Worm (Caenorhabditis elegans): ENCODE results near the gene aakg-5.
"Not testable (repeated sequence)": the region's sequence is repeated elsewhere in the genome, so short reads cannot be mapped to it uniquely, and the experiment has no call there.

The aakg-5 gene

DNA sequence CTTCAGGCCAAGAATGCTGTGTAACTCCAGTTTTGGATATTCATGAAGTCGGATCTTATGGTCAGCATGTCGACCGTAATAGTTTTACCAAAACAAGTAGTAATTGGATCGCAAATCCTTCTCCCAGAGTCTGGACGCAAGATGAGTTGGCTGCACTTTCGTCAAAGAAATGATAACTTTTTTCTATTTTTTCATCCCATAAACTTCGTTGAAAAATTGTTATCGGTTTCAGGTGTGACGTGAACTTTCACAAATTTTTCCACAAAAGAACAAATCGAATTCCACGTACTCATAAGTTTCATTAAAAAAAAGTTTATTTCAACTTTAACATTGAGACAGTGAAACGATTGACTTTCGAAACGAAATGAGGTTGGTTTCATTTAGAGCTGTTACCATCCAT lies 33.0 kb upstream of the aakg-5 start, which contains the start of gene ZK892.5:
ZK892.5 (plus strand) TSS at position 301 of the 400 bp plus-strand sequence.
- TF ChIP-seq flt-1 (GFP tag; IDR thresholded peaks at IDR 0.05) = no peak
- TF ChIP-seq ztf-29 (GFP tag; IDR thresholded peaks at IDR 0.05) = no peak
- TF ChIP-seq ztf-23 (GFP tag; IDR thresholded peaks at IDR 0.05) = no peak
- TF ChIP-seq cog-1 (tag; optimal IDR thresholded peaks at IDR 0.05) = no peak
- TF ChIP-seq med-1 (GFP tag; optimal IDR thresholded peaks at IDR 0.05; ENCODE audit: insufficient read depth) = no peak
- no peak for TF ChIP-seq tab-1 (GFP tag; IDR thresholded peaks at IDR 0.05)
- no peak for TF ChIP-seq klf-2 (GFP tag; conservative IDR thresholded peaks at IDR 0.05)
- no peak for TF ChIP-seq ref-1 (GFP tag; conservative IDR thresholded peaks at IDR 0.05)
- no peak for TF ChIP-seq T22C8.4 (GFP tag; IDR thresholded peaks at IDR 0.05)

DNA sequence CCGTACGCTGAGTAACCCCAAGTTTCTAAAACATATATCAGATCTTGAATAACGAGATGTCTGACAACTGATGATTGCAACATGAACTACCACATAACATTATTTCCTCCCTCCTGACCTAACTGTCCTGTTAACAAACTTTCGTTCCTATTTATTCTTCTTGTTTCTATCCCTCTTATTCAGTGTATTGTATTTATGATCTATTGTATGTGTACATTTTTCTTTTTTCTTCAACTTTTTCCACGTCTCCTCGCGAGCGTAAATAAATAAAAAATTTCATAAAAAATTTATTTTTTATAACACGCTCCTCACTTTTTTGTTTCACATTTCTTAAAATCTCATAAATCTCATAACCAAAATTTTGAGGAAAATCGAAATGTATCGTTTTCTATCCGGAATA lies 31.3 kb upstream of the aakg-5 start, which contains the start of gene ZK892.4:
ZK892.4 (plus strand) TSS at position 301 of the 400 bp plus-strand sequence.
- not testable (repeated sequence) for TF ChIP-seq cog-1 (tag; optimal IDR thresholded peaks at IDR 0.05); ztf-29 (GFP tag; IDR thresholded peaks at IDR 0.05); med-1 (GFP tag; optimal IDR thresholded peaks at IDR 0.05; ENCODE audit: insufficient read depth)

DNA sequence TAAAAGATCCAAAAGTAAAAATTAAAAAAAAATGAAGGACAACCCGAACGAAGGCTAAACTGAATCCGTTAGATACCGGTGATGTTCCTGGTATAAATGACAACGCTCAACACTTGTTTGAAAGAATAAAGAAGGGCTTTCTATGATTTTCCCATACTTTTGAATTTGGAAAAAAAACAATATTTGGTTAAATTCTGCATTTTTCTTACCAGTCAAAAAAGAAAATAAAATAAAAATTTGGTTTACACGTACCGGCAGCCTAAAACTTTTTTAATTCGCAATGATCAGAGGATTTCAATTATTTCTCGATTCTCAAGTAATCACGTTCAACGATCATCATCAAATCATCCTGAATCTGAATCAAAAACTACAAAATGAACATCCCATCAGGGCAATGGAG lies 26.6 kb upstream of the aakg-5 start, which contains the start of gene ZK892.3:
ZK892.3 (plus strand) TSS at position 301 of the 400 bp plus-strand sequence.
- TF ChIP-seq ref-1 (GFP tag; conservative IDR thresholded peaks at IDR 0.05) = no peak
- TF ChIP-seq ztf-29 (GFP tag; IDR thresholded peaks at IDR 0.05) = no peak
- TF ChIP-seq ztf-23 (GFP tag; IDR thresholded peaks at IDR 0.05) = no peak
- TF ChIP-seq klf-2 (GFP tag; conservative IDR thresholded peaks at IDR 0.05) = no peak
- no peak for TF ChIP-seq tab-1 (GFP tag; IDR thresholded peaks at IDR 0.05)
- no peak for TF ChIP-seq cog-1 (tag; optimal IDR thresholded peaks at IDR 0.05)
- no peak for TF ChIP-seq flt-1 (GFP tag; IDR thresholded peaks at IDR 0.05)
- no peak for TF ChIP-seq med-1 (GFP tag; optimal IDR thresholded peaks at IDR 0.05; ENCODE audit: insufficient read depth)
- no peak for TF ChIP-seq T22C8.4 (GFP tag; IDR thresholded peaks at IDR 0.05)

DNA sequence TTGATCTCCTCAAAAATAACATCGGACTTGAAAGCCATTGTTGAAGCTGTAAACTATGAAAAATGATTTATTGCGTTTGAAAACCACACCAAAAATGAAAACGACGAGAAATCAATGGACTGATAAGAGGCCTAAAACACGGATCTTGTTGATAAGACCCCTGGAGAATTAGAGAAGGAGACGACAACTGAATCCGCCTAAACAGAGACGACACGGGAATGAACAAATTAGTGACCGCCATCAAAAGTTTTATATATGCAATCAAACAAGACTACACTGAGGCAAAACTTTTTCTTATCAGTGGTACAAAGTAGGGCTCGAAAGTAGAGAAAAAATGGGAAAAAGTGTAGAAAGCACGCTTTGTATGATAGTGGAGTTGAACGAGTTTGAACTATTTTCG lies 26.1 kb upstream of the aakg-5 start, which contains the start of gene nlt-1:
nlt-1 (minus strand) TSS at position 78 of the 400 bp plus-strand sequence.
- TF ChIP-seq tab-1 (GFP tag; IDR thresholded peaks at IDR 0.05) = no peak
- no peak for TF ChIP-seq cog-1 (tag; optimal IDR thresholded peaks at IDR 0.05)

DNA sequence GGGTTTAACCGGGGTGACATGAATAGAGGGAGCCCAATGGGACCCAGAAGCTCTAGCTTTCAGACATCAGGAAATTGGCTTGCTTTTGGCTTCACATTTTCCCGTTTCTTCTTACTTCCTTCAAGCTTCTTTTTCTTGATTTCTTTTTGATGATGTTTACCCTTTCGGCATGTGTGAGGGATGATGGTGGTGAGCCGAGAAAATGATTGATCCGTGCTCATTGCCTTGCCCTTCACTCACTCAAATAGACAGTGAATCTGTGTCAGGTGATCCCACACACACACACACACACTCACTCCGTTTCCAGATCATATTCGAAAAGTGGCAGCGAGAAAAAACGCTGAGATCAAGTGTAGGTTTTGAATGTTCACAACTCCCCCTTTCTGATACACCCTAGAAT lies 19.8 kb upstream of the aakg-5 start:
- TF ChIP-seq med-1 (GFP tag; optimal IDR thresholded peaks at IDR 0.05; ENCODE audit: insufficient read depth) (no peak), ref-1 (GFP tag; conservative IDR thresholded peaks at IDR 0.05) (no peak), T22C8.4 (GFP tag; IDR thresholded peaks at IDR 0.05) (no peak), ztf-29 (GFP tag; IDR thresholded peaks at IDR 0.05) (no peak), tab-1 (GFP tag; IDR thresholded peaks at IDR 0.05) (no peak)

DNA sequence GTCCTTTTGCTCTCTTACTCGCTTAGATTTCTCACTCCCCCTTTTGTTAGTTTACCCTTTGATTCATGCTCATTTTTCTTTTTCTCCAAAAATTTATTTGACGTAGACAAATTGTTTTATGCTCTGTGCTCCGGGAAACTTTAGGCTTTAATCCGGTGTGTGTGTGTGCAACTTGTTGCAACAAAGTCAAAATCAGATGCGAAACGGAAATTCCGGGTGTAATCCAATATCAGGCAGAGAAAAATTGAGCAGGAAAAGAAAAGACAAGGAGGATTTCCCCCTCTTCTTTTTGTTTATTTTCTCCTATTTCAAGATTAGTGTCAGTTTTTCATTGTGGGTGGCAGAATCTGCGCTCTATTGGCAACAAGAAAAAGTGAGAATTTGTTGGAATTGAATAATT lies 17.5 kb upstream of the aakg-5 start:
- TF ChIP-seq cog-1 (tag; optimal IDR thresholded peaks at IDR 0.05) (no peak), ztf-29 (GFP tag; IDR thresholded peaks at IDR 0.05) (no peak), klf-2 (GFP tag; conservative IDR thresholded peaks at IDR 0.05) (no peak), T22C8.4 (GFP tag; IDR thresholded peaks at IDR 0.05) (no peak), med-1 (GFP tag; optimal IDR thresholded peaks at IDR 0.05; ENCODE audit: insufficient read depth) (no peak), ref-1 (GFP tag; conservative IDR thresholded peaks at IDR 0.05) (no peak), ztf-23 (GFP tag; IDR thresholded peaks at IDR 0.05) (no peak), tab-1 (GFP tag; IDR thresholded peaks at IDR 0.05) (no peak), flt-1 (GFP tag; IDR thresholded peaks at IDR 0.05) (no peak)

DNA sequence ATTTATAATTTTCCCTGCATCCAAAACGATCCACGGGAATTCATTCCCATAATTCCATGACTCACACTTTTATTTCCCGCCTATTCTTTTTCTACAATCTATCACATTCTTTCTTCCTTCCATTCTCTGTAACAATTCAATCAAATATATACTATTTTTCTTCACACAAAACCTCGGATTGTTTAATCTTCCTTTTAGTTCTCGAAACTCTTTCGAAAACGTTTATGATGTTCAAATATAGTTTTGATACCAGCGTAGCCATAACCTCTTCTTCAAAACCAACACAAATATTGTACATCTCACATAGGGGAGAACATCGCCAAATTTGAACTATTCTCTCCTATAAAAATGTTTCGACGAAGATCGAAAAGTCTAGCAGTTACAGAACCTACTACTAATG lies 15.9 kb upstream of the aakg-5 start, which contains the start of gene lec-3:
lec-3 (plus strand) TSS at position 301 of the 400 bp plus-strand sequence.
- TF ChIP-seq med-1 (GFP tag; optimal IDR thresholded peaks at IDR 0.05; ENCODE audit: insufficient read depth) (no peak), flt-1 (GFP tag; IDR thresholded peaks at IDR 0.05) (no peak), cog-1 (tag; optimal IDR thresholded peaks at IDR 0.05) (no peak)

DNA sequence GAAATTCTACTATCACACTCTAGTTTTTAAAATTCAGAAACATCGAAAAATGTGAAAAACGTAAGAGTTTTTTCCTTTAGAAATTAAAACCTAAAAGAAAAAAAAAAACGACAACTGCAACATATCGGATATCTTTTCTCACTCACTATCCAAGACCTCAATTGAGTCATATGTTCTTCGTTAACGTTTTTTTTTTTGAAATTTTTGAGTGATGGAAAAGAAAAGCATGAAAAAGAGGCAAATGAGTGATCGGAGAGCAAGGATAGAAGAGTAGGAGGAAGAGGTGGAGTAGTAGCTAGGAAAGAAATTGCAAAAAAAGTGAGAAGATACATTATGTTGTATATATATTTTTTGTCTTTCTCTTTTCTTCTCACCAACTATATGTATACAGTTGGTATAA lies 14.6 kb upstream of the aakg-5 start:
- no peak for TF ChIP-seq ztf-23 (GFP tag; IDR thresholded peaks at IDR 0.05)
- no peak for TF ChIP-seq klf-2 (GFP tag; conservative IDR thresholded peaks at IDR 0.05)
- no peak for TF ChIP-seq cog-1 (tag; optimal IDR thresholded peaks at IDR 0.05)
- no peak for TF ChIP-seq flt-1 (GFP tag; IDR thresholded peaks at IDR 0.05)
- TF ChIP-seq ref-1 (GFP tag; conservative IDR thresholded peaks at IDR 0.05) = no peak
- TF ChIP-seq ztf-29 (GFP tag; IDR thresholded peaks at IDR 0.05) = no peak
- TF ChIP-seq T22C8.4 (GFP tag; IDR thresholded peaks at IDR 0.05) = no peak
- no peak for TF ChIP-seq tab-1 (GFP tag; IDR thresholded peaks at IDR 0.05)

DNA sequence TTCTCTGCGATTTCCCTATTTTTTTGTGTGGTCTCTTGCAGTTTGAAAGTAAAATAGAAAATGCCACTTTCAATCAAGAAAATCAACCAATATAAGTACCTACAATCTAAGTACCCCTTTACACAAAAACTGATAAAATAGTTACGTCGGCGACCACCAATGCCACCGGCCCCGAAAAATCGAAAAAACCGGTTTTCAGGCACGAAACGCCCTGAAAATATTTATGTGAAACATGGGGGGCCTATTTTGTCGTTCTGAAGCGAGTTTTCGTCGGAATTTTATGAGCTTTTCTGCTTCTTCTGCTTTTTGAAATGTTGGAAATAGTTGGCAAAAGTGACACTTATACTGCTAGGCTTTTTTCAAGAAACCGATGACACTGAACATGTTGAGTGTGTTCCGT lies 13.7 kb upstream of the aakg-5 start:
- TF ChIP-seq klf-2 (GFP tag; conservative IDR thresholded peaks at IDR 0.05) = no peak
- TF ChIP-seq ztf-29 (GFP tag; IDR thresholded peaks at IDR 0.05) = no peak
- TF ChIP-seq ref-1 (GFP tag; conservative IDR thresholded peaks at IDR 0.05) = no peak

DNA sequence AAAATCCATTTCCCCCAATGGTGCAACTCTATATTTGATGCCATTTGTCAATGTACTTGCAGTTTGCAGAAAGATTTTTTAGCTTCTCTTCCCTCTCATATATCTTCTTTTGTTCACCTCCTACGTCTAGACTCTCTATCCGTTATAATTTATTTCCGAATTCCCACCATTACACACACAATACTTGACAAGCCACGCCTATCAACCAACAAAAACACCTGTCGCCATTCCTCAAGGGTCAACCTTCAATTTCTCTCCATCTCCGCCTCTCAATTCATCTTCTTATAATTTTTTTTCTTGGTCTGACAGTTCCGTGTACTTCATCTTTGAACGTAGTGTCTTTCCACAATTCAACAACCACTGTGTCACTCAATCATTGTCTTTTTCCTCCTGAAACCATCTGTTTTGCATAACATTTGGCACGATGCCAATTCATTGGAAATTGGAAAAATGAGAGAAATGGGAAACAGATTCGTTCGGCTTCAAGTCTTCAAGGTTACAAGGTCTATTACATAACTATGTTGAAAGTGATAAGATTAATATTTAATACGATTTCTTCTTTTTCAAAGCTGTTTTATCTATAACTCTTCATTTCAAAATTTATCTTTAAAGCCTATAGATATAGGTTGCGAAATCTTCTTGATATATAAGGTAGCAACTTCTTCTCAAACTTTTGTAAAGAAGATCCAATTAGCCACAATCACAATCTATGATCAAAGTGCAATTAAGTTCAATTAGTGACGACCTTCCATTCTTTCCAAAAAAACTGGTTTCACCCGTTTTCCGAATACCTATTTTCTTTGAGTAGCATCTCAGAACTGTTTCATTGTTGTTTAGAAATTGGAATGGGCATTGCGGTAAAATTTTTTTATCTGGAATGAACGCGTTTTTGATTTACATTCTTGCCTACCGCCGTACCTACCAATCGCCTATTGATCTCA lies 12.0 kb upstream of the aakg-5 start:
- TF ChIP-seq T22C8.4 (GFP tag; IDR thresholded peaks at IDR 0.05) (no peak), tab-1 (GFP tag; IDR thresholded peaks at IDR 0.05) (no peak), ztf-23 (GFP tag; IDR thresholded peaks at IDR 0.05) (no peak), ref-1 (GFP tag; conservative IDR thresholded peaks at IDR 0.05) (no peak), cog-1 (tag; optimal IDR thresholded peaks at IDR 0.05) (no peak), flt-1 (GFP tag; IDR thresholded peaks at IDR 0.05) (no peak), ztf-29 (GFP tag; IDR thresholded peaks at IDR 0.05) (no peak), klf-2 (GFP tag; conservative IDR thresholded peaks at IDR 0.05) (no peak), med-1 (GFP tag; optimal IDR thresholded peaks at IDR 0.05; ENCODE audit: insufficient read depth) (no peak)

Data from whole organism, midembryonic.